Worm (Caenorhabditis elegans) whole organism, L4/young adult: ENCODE measurements around the gene ribo-1.

Experiments used
- W03F9.2 ChIP-seq: fragments of 150-350 bp; optimal IDR thresholded peaks from 2 replicates; lab custom pipeline; 2014; ENCODE audit warnings: missing biosample characterization, missing genetic modification characterization
- dao-5 ChIP-seq: sonication (generic microtip); optimal IDR thresholded peaks from 2 replicates; lab custom pipeline; 2016; ENCODE audit warnings: missing genotype, missing genetic modification characterization, moderate library complexity, missing compliant biosample characterization
- him-1 ChIP-seq: sonication (generic microtip); optimal IDR thresholded peaks from 2 replicates; lab custom pipeline; 2016; ENCODE audit warnings: missing genotype, missing genetic modification reagents, missing genetic modification characterization, missing compliant biosample characterization

DNA sequence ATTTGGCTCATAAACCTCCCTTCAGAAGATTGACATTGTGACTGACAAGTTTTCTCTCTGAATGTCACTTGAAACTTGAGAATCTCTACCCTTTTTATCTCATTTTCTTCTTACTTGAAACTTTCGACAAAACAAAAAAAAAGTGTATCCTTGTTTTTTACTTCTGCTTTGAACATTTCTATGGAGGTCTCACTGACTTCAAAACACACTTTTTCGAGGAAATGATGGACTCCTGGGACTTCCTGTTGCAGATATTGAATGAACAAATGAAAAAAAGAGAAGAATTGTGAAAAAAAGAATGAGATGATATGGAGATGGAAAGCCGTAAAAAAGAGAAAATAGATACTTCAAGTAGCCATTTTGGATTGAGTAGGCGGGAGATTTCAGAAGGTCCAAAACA lies 30.6 kb downstream of the ribo-1 start:
- TF ChIP-seq dao-5 (tag; lab: Kevin White, UChicago) (no peak), him-1 (no peak), W03F9.2 (tag; lab: Kevin White, UChicago) (no peak)
